Worm (Caenorhabditis elegans) whole organism, L4 larva: Measurements from ENCODE around the gene F40F8.11.

Experiments
- F10B5.3 ChIP-seq: sonication (generic microtip); optimal IDR thresholded peaks from 2 replicates; lab custom pipeline; 2016; ENCODE audit warnings: mild to moderate bottlenecking, missing genetic modification characterization, missing compliant biosample characterization
- F26F4.8 ChIP-seq: fragments of 200-800 bp; sonication (Bioruptor generic); conservative IDR thresholded peaks from 2 replicates; pipeline ENCODE4 v1.3.6; 2022; ENCODE audit warnings: missing genetic modification characterization, missing compliant biosample characterization
- F44E2.7 ChIP-seq: fragments of 200-800 bp; sonication (Bioruptor generic); IDR thresholded peaks from 2 replicates; pipeline ENCODE4 v2.1.2; 2022; ENCODE audit warnings: missing genetic modification characterization, missing compliant biosample characterization
- R02D3.7 ChIP-seq: fragments of 150-350 bp; sonication (generic microtip); optimal IDR thresholded peaks from 3 replicates; lab custom pipeline; 2014; ENCODE audit warnings: missing biosample characterization, missing genetic modification characterization
- Y48G9A.11 ChIP-seq: fragments of 200-800 bp; sonication (Bioruptor generic); IDR thresholded peaks from 2 replicates; pipeline ENCODE4 v1.3.6; 2022; ENCODE audit warnings: missing genetic modification reagents, missing genetic modification characterization, missing compliant biosample characterization
- Y5F2A.4 ChIP-seq: fragments of 200-800 bp; sonication (Bioruptor generic); optimal IDR thresholded peaks from 2 replicates; lab custom pipeline; 2018; ENCODE audit warnings: mild to moderate bottlenecking, missing genetic modification characterization, missing compliant biosample characterization
- ZK337.2 ChIP-seq: fragments of 200-800 bp; sonication (Bioruptor generic); IDR thresholded peaks from 2 replicates; pipeline ENCODE4 v1.3.6; 2022; ENCODE audit warnings: missing genetic modification reagents, missing genetic modification characterization, missing compliant biosample characterization
- aly-2 ChIP-seq: sonication (generic microtip); optimal IDR thresholded peaks from 2 replicates; lab custom pipeline; 2018; ENCODE audit warnings: missing biosample characterization, missing genetic modification characterization
- arid-1 ChIP-seq: fragments of 200-800 bp; sonication (Bioruptor generic); conservative IDR thresholded peaks from 2 replicates; pipeline ENCODE4 v1.3.6; 2022; ENCODE audit warnings: missing genetic modification reagents, missing genetic modification characterization, missing compliant biosample characterization
- ceh-32 ChIP-seq: sonication (generic microtip); optimal IDR thresholded peaks from 2 replicates; lab custom pipeline; 2016; ENCODE audit warnings: mild to moderate bottlenecking, missing genetic modification characterization, missing compliant biosample characterization; ENCODE audit not compliant: poor library complexity
- ctbp-1 ChIP-seq: fragments of 200-800 bp; sonication (Bioruptor generic); IDR thresholded peaks from 2 replicates; pipeline ENCODE4 v1.3.6; 2022; ENCODE audit warnings: missing genetic modification reagents, missing genetic modification characterization, missing compliant biosample characterization
- daf-12 ChIP-seq: fragments of 150-350 bp; optimal IDR thresholded peaks from 2 replicates; lab custom pipeline; 2014; ENCODE audit warnings: missing biosample characterization, missing genetic modification reagents, missing genetic modification characterization
- daf-16 ChIP-seq, 3 experiments: sonication (generic microtip); optimal IDR thresholded peaks; 2 replicates each; lab custom pipeline; 2016 to 2017; ENCODE audit warnings: missing genetic modification characterization in 3 of 3, missing genetic modification reagents in 3 of 3, mild to moderate bottlenecking in 2 of 3, missing compliant biosample characterization in 2 of 3, missing biosample characterization in 1 of 3, moderate library complexity in 1 of 3
- daf-8 ChIP-seq: fragments of 200-800 bp; sonication (Bioruptor generic); IDR thresholded peaks from 2 replicates; pipeline ENCODE4 v1.3.6; 2022; ENCODE audit warnings: missing genetic modification characterization, missing compliant biosample characterization
- dmd-6 ChIP-seq: fragments of 200-800 bp; sonication (Bioruptor generic); IDR thresholded peaks from 2 replicates; pipeline ENCODE4 v1.3.6; 2022; ENCODE audit warnings: missing genetic modification reagents, missing genetic modification characterization, missing compliant biosample characterization
- dmd-8 ChIP-seq: fragments of 200-800 bp; sonication (Bioruptor generic); IDR thresholded peaks from 2 replicates; pipeline ENCODE4 v1.3.6; 2022; ENCODE audit warnings: missing genetic modification characterization, missing compliant biosample characterization
- dmd-9 ChIP-seq: fragments of 200-800 bp; sonication (Bioruptor generic); IDR thresholded peaks from 2 replicates; pipeline ENCODE4 v1.3.6; 2022; ENCODE audit warnings: missing genetic modification reagents, missing genetic modification characterization, missing compliant biosample characterization
- egl-43 ChIP-seq: fragments of 200-800 bp; sonication (Bioruptor generic); IDR thresholded peaks from 2 replicates; pipeline ENCODE4 v1.3.6; 2022; ENCODE audit warnings: missing genetic modification reagents, missing genetic modification characterization, missing compliant biosample characterization
- fos-1 ChIP-seq: fragments of 150-350 bp; optimal IDR thresholded peaks from 2 replicates; lab custom pipeline; 2014; ENCODE audit warnings: missing biosample characterization, missing genetic modification characterization
- hmg-1.1 ChIP-seq: fragments of 200-800 bp; sonication (Bioruptor generic); IDR thresholded peaks from 2 replicates; pipeline ENCODE4 v1.3.6; 2022; ENCODE audit warnings: missing genetic modification reagents, missing genetic modification characterization, missing compliant biosample characterization
- jun-1 ChIP-seq: fragments of 150-350 bp; optimal IDR thresholded peaks from 2 replicates; lab custom pipeline; 2014; ENCODE audit warnings: missing biosample characterization, missing genetic modification reagents, missing genetic modification characterization
- lim-7 ChIP-seq: fragments of 200-800 bp; sonication (Bioruptor generic); IDR thresholded peaks from 2 replicates; pipeline ENCODE4 v1.3.6; 2022; ENCODE audit warnings: missing genetic modification characterization, missing compliant biosample characterization
- lin-1 ChIP-seq: fragments of 200-800 bp; sonication (Bioruptor generic); IDR thresholded peaks from 2 replicates; pipeline ENCODE4 v1.3.6; 2022; ENCODE audit warnings: missing genetic modification reagents, missing genetic modification characterization, missing compliant biosample characterization
- lin-15B ChIP-seq: fragments of 150-350 bp; sonication (generic microtip); optimal IDR thresholded peaks from 3 replicates; lab custom pipeline; 2014; ENCODE audit warnings: missing biosample characterization, missing genetic modification characterization
- lin-39 ChIP-seq: fragments of 150-350 bp; optimal IDR thresholded peaks from 2 replicates; lab custom pipeline; 2014; ENCODE audit warnings: missing biosample characterization, missing genetic modification reagents, missing genetic modification characterization
- lsy-2 ChIP-seq, 2 experiments: fragments of 150-350 bp in 1 of 2; sonication (generic microtip) in 1 of 2; optimal IDR thresholded peaks; 2 replicates each; lab custom pipeline; 2014 to 2017; ENCODE audit warnings: missing biosample characterization in 2 of 2, missing genetic modification characterization in 2 of 2
- madf-5 ChIP-seq, 2 experiments: fragments of 200-800 bp; sonication (Bioruptor generic); IDR thresholded peaks; 2 replicates each; pipeline ENCODE4 v1.3.6; 2022; ENCODE audit warnings: missing compliant biosample characterization in 2 of 2, missing genetic modification characterization in 2 of 2
- madf-9 ChIP-seq: fragments of 200-800 bp; sonication (Bioruptor generic); conservative IDR thresholded peaks from 2 replicates; pipeline ENCODE4 v1.3.6; 2022; ENCODE audit warnings: missing genetic modification reagents, missing genetic modification characterization, missing compliant biosample characterization
- mdl-1 ChIP-seq, 2 experiments: fragments of 150-350 bp in 1 of 2; sonication (generic microtip) in 1 of 2; optimal IDR thresholded peaks; 2 replicates each; lab custom pipeline; 2014 to 2017; ENCODE audit warnings: missing biosample characterization in 2 of 2, missing genetic modification characterization in 2 of 2
- mdt-29 ChIP-seq: fragments of 200-800 bp; sonication (Bioruptor generic); IDR thresholded peaks from 2 replicates; pipeline ENCODE4 v1.3.6; 2022; ENCODE audit warnings: missing genetic modification reagents, missing genetic modification characterization, missing compliant biosample characterization
- mes-2 ChIP-seq: sonication (generic microtip); optimal IDR thresholded peaks from 2 replicates; lab custom pipeline; 2016; ENCODE audit warnings: missing genotype, mild to moderate bottlenecking, missing genetic modification characterization, missing compliant biosample characterization; ENCODE audit not compliant: poor library complexity, severe bottlenecking
- mxl-3 ChIP-seq: fragments of 200-800 bp; sonication (Bioruptor generic); optimal IDR thresholded peaks from 2 replicates; lab custom pipeline; 2018; ENCODE audit warnings: mild to moderate bottlenecking, missing genetic modification characterization, missing compliant biosample characterization
- nhr-10 ChIP-seq: fragments of 150-350 bp; optimal IDR thresholded peaks from 2 replicates; lab custom pipeline; 2014; ENCODE audit warnings: missing biosample characterization, missing genetic modification characterization
- nhr-102 ChIP-seq: sonication (generic microtip); optimal IDR thresholded peaks from 2 replicates; lab custom pipeline; 2016; ENCODE audit warnings: mild to moderate bottlenecking, missing genetic modification characterization, moderate library complexity, missing compliant biosample characterization
- nhr-11 ChIP-seq: fragments of 150-350 bp; optimal IDR thresholded peaks from 2 replicates; lab custom pipeline; 2014; ENCODE audit warnings: missing biosample characterization, missing genetic modification characterization
- nhr-25 ChIP-seq: sonication (generic microtip); optimal IDR thresholded peaks from 2 replicates; lab custom pipeline; 2017; ENCODE audit warnings: missing genetic modification characterization, mild to moderate bottlenecking, missing compliant biosample characterization, antibody characterized with exemption, moderate library complexity, borderline replicate concordance; ENCODE audit not compliant: insufficient read depth
- nhr-41 ChIP-seq: fragments of 200-800 bp; sonication (Bioruptor generic); IDR thresholded peaks from 2 replicates; pipeline ENCODE4 v1.3.6; 2022; ENCODE audit warnings: missing genetic modification reagents, missing genetic modification characterization, missing compliant biosample characterization
- nhr-76 ChIP-seq: fragments of 150-350 bp; optimal IDR thresholded peaks from 2 replicates; lab custom pipeline; 2014; ENCODE audit warnings: missing biosample characterization, missing genetic modification characterization
- pqm-1 ChIP-seq: sonication (generic microtip); optimal IDR thresholded peaks from 2 replicates; lab custom pipeline; 2017; ENCODE audit warnings: missing biosample characterization, missing genetic modification characterization
- sdz-12 ChIP-seq: fragments of 200-800 bp; sonication (Bioruptor generic); optimal IDR thresholded peaks from 2 replicates; lab custom pipeline; 2018; ENCODE audit warnings: mild to moderate bottlenecking, missing genetic modification characterization, missing compliant biosample characterization
- skn-1 ChIP-seq: fragments of 150-350 bp; optimal IDR thresholded peaks from 2 replicates; lab custom pipeline; 2014; ENCODE audit warnings: missing biosample characterization, missing genetic modification characterization
- snpc-1.2 ChIP-seq: fragments of 200-800 bp; sonication (Bioruptor generic); IDR thresholded peaks from 2 replicates; pipeline ENCODE4 v1.3.6; 2022; ENCODE audit warnings: missing genetic modification reagents, missing genetic modification characterization, missing compliant biosample characterization
- snpc-4 ChIP-seq: fragments of 150-350 bp; optimal IDR thresholded peaks from 2 replicates; lab custom pipeline; 2014; ENCODE audit warnings: missing biosample characterization, missing genetic modification characterization
- spr-3 ChIP-seq: fragments of 200-800 bp; sonication (Bioruptor generic); optimal IDR thresholded peaks from 2 replicates; lab custom pipeline; 2018; ENCODE audit warnings: mild to moderate bottlenecking, missing genetic modification characterization, missing compliant biosample characterization
- unc-130 ChIP-seq: sonication (generic microtip); optimal IDR thresholded peaks from 2 replicates; lab custom pipeline; 2016; ENCODE audit warnings: missing genetic modification reagents, missing genetic modification characterization, missing compliant biosample characterization
- unc-62 ChIP-seq, 3 experiments: fragments of 150-350 bp in 1 of 3; sonication (generic microtip); optimal IDR thresholded peaks in 2 of 3; peaks in 1 of 3; 1 replicate in 1 of 3; 2 replicates in 2 of 3; lab custom pipeline; 2014 to 2017; ENCODE audit warnings: missing biosample characterization in 3 of 3, missing genetic modification characterization in 3 of 3, missing genetic modification reagents in 3 of 3, missing genotype in 1 of 3
- zag-1 ChIP-seq: fragments of 150-350 bp; optimal IDR thresholded peaks from 2 replicates; lab custom pipeline; 2014; ENCODE audit warnings: missing biosample characterization, missing genetic modification characterization
- zfp-2 ChIP-seq: sonication (generic microtip); optimal IDR thresholded peaks from 2 replicates; lab custom pipeline; 2016; ENCODE audit warnings: mild to moderate bottlenecking, missing genetic modification characterization, missing compliant biosample characterization
- zip-2 ChIP-seq: fragments of 150-350 bp; optimal IDR thresholded peaks from 2 replicates; lab custom pipeline; 2014; ENCODE audit warnings: missing biosample characterization, missing genetic modification characterization
- ztf-7 ChIP-seq: fragments of 150-350 bp; optimal IDR thresholded peaks from 2 replicates; lab custom pipeline; 2014; ENCODE audit warnings: missing biosample characterization, missing genetic modification characterization

The F40F8.11 gene

ce11 chrII:11157660-11158059, 25.3 kb upstream of the F40F8.11 start (continued):
- TF ChIP-seq unc-62 (GFP tag; optimal IDR thresholded peaks at IDR 0.05 in 1 of 2; lab: Kevin White, UChicago), result peak in 1 of 2 experiments; percentile 77
- no peak for TF ChIP-seq unc-62 (tag; optimal IDR thresholded peaks at IDR 0.05; lab: Kevin White, UChicago)
- peak; percentile 29 for TF ChIP-seq spr-3 (GFP tag; lab: Kevin White, UChicago)
- TF ChIP-seq nhr-25 (tag; lab: Kevin White, UChicago), result no peak
- 0 out of 4 replicates have a peak, but pooled peaks of 1 of the 2 experiments have one; percentile 52 for TF ChIP-seq madf-5 (GFP tag; IDR thresholded peaks at IDR 0.05; lab: Robert Waterston, UW)
- no peak for TF ChIP-seq nhr-76
- TF ChIP-seq madf-9, result peak; percentile 84
- no peak for TF ChIP-seq fos-1 (tag; lab: Kevin White, UChicago)
- TF ChIP-seq lin-15B (tag; lab: Kevin White, UChicago), result no peak
- TF ChIP-seq F44E2.7 (GFP tag; lab: Robert Waterston, UW), result 0 out of 2 replicates have a peak, but pooled peaks have one; percentile 14
- TF ChIP-seq daf-16 (GFP tag; optimal IDR thresholded peaks at IDR 0.05; lab: Kevin White, UChicago), result peak; percentile 8 to 39
- peak; percentile 64 for TF ChIP-seq daf-16 (tag; optimal IDR thresholded peaks at IDR 0.05; lab: Kevin White, UChicago)
- 0 out of 2 replicates have a peak, but pooled peaks have one; percentile 57 for TF ChIP-seq ctbp-1
- TF ChIP-seq ztf-7, result no peak
- TF ChIP-seq daf-8 (GFP tag; lab: Robert Waterston, UW), result no peak
- TF ChIP-seq nhr-11 (tag; lab: Kevin White, UChicago), result no peak
- no peak for TF ChIP-seq mxl-3 (GFP tag; lab: Kevin White, UChicago)
- TF ChIP-seq dmd-9 (GFP tag; lab: Robert Waterston, UW), result no peak
- peak; percentile 70 for TF ChIP-seq mes-2 (tag; lab: Kevin White, UChicago)
- TF ChIP-seq nhr-102 (tag; lab: Kevin White, UChicago), result peak; percentile 16
- TF ChIP-seq zip-2 (tag; lab: Kevin White, UChicago), result peak; percentile 22
- TF ChIP-seq lsy-2 (tag; optimal IDR thresholded peaks at IDR 0.05; lab: Kevin White, UChicago), result peak in 1 of 2 experiments; percentile 44
- TF ChIP-seq snpc-4 (tag; lab: Kevin White, UChicago), result no peak
- TF ChIP-seq zfp-2, result no peak
- no peak for TF ChIP-seq nhr-10 (tag; lab: Kevin White, UChicago)
- TF ChIP-seq F10B5.3 (tag; lab: Kevin White, UChicago), result no peak
- no peak for TF ChIP-seq zag-1 (tag; lab: Kevin White, UChicago)
- TF ChIP-seq arid-1, result peak; percentile 68
- peak; percentile 95 for TF ChIP-seq lim-7 (GFP tag; lab: Robert Waterston, UW)
- peak; percentile 14 for TF ChIP-seq unc-130 (GFP tag; lab: Kevin White, UChicago)
- no peak for TF ChIP-seq ceh-32 (tag; lab: Kevin White, UChicago)
- TF ChIP-seq jun-1 (tag; lab: Kevin White, UChicago), result no peak
- peak; percentile 70; the same call in 1 of the 2 replicates for TF ChIP-seq F26F4.8 (GFP tag; lab: Robert Waterston, UW)
- peak; percentile 4 for TF ChIP-seq Y5F2A.4 (GFP tag; lab: Kevin White, UChicago)
- TF ChIP-seq Y48G9A.11, result peak; percentile 65; the same call in 1 of the 2 replicates
- TF ChIP-seq mdt-29 (GFP tag; lab: Robert Waterston, UW), result 0 out of 2 replicates have a peak, but pooled peaks have one; percentile 45
- TF ChIP-seq R02D3.7 (tag; lab: Kevin White, UChicago), result no peak
- TF ChIP-seq lin-39 (tag; lab: Kevin White, UChicago), result no peak
- TF ChIP-seq aly-2 (tag; lab: Kevin White, UChicago), result no peak
- no peak for TF ChIP-seq nhr-41 (GFP tag; lab: Robert Waterston, UW)
- peak; percentile 50; the same call in 1 of the 2 replicates for TF ChIP-seq ZK337.2
- peak; percentile 47; the same call in 1 of the 2 replicates for TF ChIP-seq lin-1
- peak; percentile 73 for TF ChIP-seq dmd-6 (GFP tag; lab: Robert Waterston, UW)
- peak; percentile 84 for TF ChIP-seq hmg-1.1 (GFP tag; lab: Robert Waterston, UW)
- peak; percentile 77; the same call in 1 of the 2 replicates for TF ChIP-seq snpc-1.2 (GFP tag; lab: Robert Waterston, UW)
- no peak for TF ChIP-seq mdl-1 (tag; optimal IDR thresholded peaks at IDR 0.05; lab: Kevin White, UChicago)
- no peak for TF ChIP-seq sdz-12 (GFP tag; lab: Kevin White, UChicago)
- peak; percentile 83 for TF ChIP-seq dmd-8
- TF ChIP-seq daf-12 (tag; lab: Kevin White, UChicago), result no peak
- TF ChIP-seq pqm-1 (tag; lab: Kevin White, UChicago), result no peak
- peak; percentile 92 for TF ChIP-seq egl-43 (GFP tag; lab: Robert Waterston, UW)
- no peak for TF ChIP-seq skn-1 (tag; lab: Kevin White, UChicago)
